Worm (Caenorhabditis elegans): Measurements from ENCODE around the gene lron-3.

DNA sequence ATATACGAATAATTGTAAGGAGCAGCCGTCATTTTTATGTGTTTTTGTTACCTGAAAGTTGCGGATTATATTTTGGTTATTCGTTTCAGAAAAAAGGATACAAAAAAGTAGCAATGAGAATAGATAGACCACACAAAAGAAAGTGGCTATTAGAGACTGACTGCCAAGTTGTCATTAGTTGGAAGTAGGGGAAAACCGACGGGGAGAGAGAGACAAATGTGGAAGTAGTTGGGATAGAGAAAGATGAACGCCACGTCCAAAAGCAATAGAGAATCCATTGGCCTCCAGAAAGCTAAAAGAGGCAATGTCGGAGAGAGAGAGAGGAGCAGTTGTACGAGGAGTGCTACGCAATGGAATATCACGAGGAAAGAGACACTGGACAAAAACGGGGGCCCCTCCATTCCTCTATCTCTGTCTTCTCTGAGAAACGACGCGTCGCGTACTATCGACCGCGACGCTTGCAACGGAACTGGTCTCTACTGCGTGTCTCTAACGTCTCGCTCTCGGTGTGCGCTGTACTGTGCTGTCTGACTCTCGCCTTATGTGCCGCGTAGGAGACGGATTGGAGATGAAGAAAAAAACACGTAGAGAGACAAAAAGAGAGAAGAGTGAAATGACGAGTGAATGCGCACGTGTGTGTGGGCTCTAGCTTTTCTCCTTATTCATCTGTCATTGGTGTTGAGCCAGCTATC, 49.0 kb upstream of the lron-3 start, which contains the start of gene rab-14:
- peak; percentile 80 for TF ChIP-seq F13H6.1 (tag; optimal IDR thresholded peaks at IDR 0.05)
- peak; percentile 27 for TF ChIP-seq ceh-82 (tag; optimal IDR thresholded peaks at IDR 0.05)
- TF ChIP-seq lsy-2 (tag; optimal IDR thresholded peaks at IDR 0.05), result peak; percentile 24 to 81

Data from whole organism, L2 larva.